Fruit fly (Drosophila melanogaster) whole organism: ENCODE data around the gene Stat92E.

ENCODE experiments used
- CG8478 ChIP-seq: fragments of >200 bp; optimal IDR thresholded peaks from 2 replicates; lab custom pipeline; 2018; ENCODE audit warnings: inconsistent platforms
- Dll ChIP-seq: fragments of >200 bp; optimal IDR thresholded peaks from 2 replicates; lab custom pipeline; 2017
- EcR ChIP-seq, 2 experiments: fragments of >200 bp; optimal IDR thresholded peaks; 2 replicates each; lab custom pipeline; 2017; ENCODE audit warnings: missing biosample characterization in 2 of 2, missing genetic modification characterization in 2 of 2, missing genetic modification reagents in 2 of 2
- pan ChIP-seq: fragments of >200 bp; optimal IDR thresholded peaks from 2 replicates; lab custom pipeline; 2017
- psq ChIP-seq: fragments of >200 bp; optimal IDR thresholded peaks from 2 replicates; lab custom pipeline; 2017
- usp ChIP-seq: fragments of >200 bp; optimal IDR thresholded peaks from 2 replicates; lab custom pipeline; 2017; ENCODE audit warnings: missing biosample characterization, missing genetic modification characterization, mixed read lengths

Gene Stat92E

dm6 chr3R:20560668-20561226 is 8.6 kb upstream of the Stat92E start, which contains the start of gene CG5191:
Gene CG5191, plus strand, starts transcription at chr3R:20560865.
- TF ChIP-seq Dll (lab: Kevin White, UChicago), result no peak
- no peak for TF ChIP-seq CG8478
- no peak for TF ChIP-seq pan
- TF ChIP-seq psq (lab: Kevin White, UChicago), result no peak
- TF ChIP-seq EcR (GFP tag; optimal IDR thresholded peaks at IDR 0.05; lab: Kevin White, UChicago), result no peak
- no peak for TF ChIP-seq usp (GFP tag; lab: Kevin White, UChicago)

- TF ChIP-seq EcR (GFP tag; optimal IDR thresholded peaks at IDR 0.05; lab: Kevin White, UChicago), result no peak
These were observed 8.0 kb upstream of the Stat92E start, which contains the start of gene CG15922 for dm6 chr3R:20560019-20560667. Gene CG15922, minus strand, starts transcription at chr3R:20560280.

- no peak for TF ChIP-seq EcR (GFP tag; optimal IDR thresholded peaks at IDR 0.05; lab: Kevin White, UChicago)
These were observed 6.0 kb upstream of the Stat92E start for dm6 chr3R:20558106-20558489.

dm6 chr3R:20557415-20558105 is 5.4 kb upstream of the Stat92E start, which contains the start of the genes DPCoAC and CG5180:
Gene DPCoAC, minus strand, starts transcription at chr3R:20557667.
Gene CG5180, plus strand, starts transcription at chr3R:20557930.
- TF ChIP-seq Dll (lab: Kevin White, UChicago), result no peak
- TF ChIP-seq usp (GFP tag; lab: Kevin White, UChicago), result no peak
- TF ChIP-seq psq (lab: Kevin White, UChicago), result no peak
- no peak for TF ChIP-seq CG8478
- TF ChIP-seq pan, result no peak
- TF ChIP-seq EcR (GFP tag; optimal IDR thresholded peaks at IDR 0.05; lab: Kevin White, UChicago), result no peak

- TF ChIP-seq CG8478, result no peak
- no peak for TF ChIP-seq Dll (lab: Kevin White, UChicago)
- no peak for TF ChIP-seq EcR (GFP tag; optimal IDR thresholded peaks at IDR 0.05; lab: Kevin White, UChicago)
- no peak for TF ChIP-seq psq (lab: Kevin White, UChicago)
- TF ChIP-seq pan, result no peak
- TF ChIP-seq usp (GFP tag; lab: Kevin White, UChicago), result no peak
These were observed 5.0 kb upstream of the Stat92E start for dm6 chr3R:20557114-20557414.

dm6 chr3R:20556281-20557113 is 4.4 kb upstream of the Stat92E start:
- TF ChIP-seq usp (GFP tag; lab: Kevin White, UChicago) (no peak), psq (lab: Kevin White, UChicago) (no peak), CG8478 (no peak), pan (no peak), Dll (lab: Kevin White, UChicago) (no peak), EcR (GFP tag; optimal IDR thresholded peaks at IDR 0.05; lab: Kevin White, UChicago) (no peak)

- TF ChIP-seq CG8478, result no peak
- peak; percentile 47 for TF ChIP-seq Dll (lab: Kevin White, UChicago)
These were observed 3.7 kb upstream of the Stat92E start for dm6 chr3R:20555720-20556280.

- no peak for TF ChIP-seq usp (GFP tag; lab: Kevin White, UChicago)
- TF ChIP-seq pan, result no peak
- TF ChIP-seq CG8478, result no peak
- TF ChIP-seq Dll (lab: Kevin White, UChicago), result no peak
- TF ChIP-seq EcR (GFP tag; optimal IDR thresholded peaks at IDR 0.05; lab: Kevin White, UChicago), result no peak
- no peak for TF ChIP-seq psq (lab: Kevin White, UChicago)
These were observed 2.9 kb upstream of the Stat92E start for dm6 chr3R:20555023-20555422.

dm6 chr3R:20554300-20554699 is 2.2 kb upstream of the Stat92E start, which contains the start of gene att-ORFB:
Gene att-ORFB, minus strand, starts transcription at chr3R:20554400.
- no peak for TF ChIP-seq psq (lab: Kevin White, UChicago)
- no peak for TF ChIP-seq CG8478
- no peak for TF ChIP-seq EcR (GFP tag; optimal IDR thresholded peaks at IDR 0.05; lab: Kevin White, UChicago)
- TF ChIP-seq Dll (lab: Kevin White, UChicago), result no peak
- TF ChIP-seq pan, result no peak
- TF ChIP-seq usp (GFP tag; lab: Kevin White, UChicago), result no peak

dm6 chr3R:20551487-20552079 is 528 bp downstream of the Stat92E start:
- TF ChIP-seq psq (lab: Kevin White, UChicago) (no peak), pan (no peak), Dll (lab: Kevin White, UChicago) (no peak), usp (GFP tag; lab: Kevin White, UChicago) (no peak), CG8478 (no peak), EcR (GFP tag; optimal IDR thresholded peaks at IDR 0.05; lab: Kevin White, UChicago) (no peak)
